Fruit fly (Drosophila melanogaster) whole organism, embryonic: ENCODE data around the gene Bro.

Experiments
- Aef1 ChIP-seq: fragments of 200-800 bp; sonication (Bioruptor generic); IDR thresholded peaks from 3 replicates; pipeline ENCODE4 v1.3.6; 2022; ENCODE audit warnings: missing biosample characterization, missing genetic modification characterization
- CG10274 ChIP-seq: fragments of 200-800 bp; sonication (Bioruptor generic); optimal IDR thresholded peaks from 3 replicates; lab custom pipeline; 2017; ENCODE audit warnings: missing biosample characterization, mild to moderate bottlenecking, missing genetic modification characterization
- CG10366 ChIP-seq: fragments of 200-800 bp; sonication (Bioruptor generic); IDR thresholded peaks from 2 replicates; pipeline ENCODE4 v1.3.6; 2022; ENCODE audit warnings: missing biosample characterization, missing genetic modification characterization
- CG10654 ChIP-seq: fragments of 200-800 bp; sonication (Bioruptor generic); optimal IDR thresholded peaks from 2 replicates; lab custom pipeline; 2016; ENCODE audit warnings: missing biosample characterization, missing genetic modification characterization
- CG11085 ChIP-seq: fragments of 200-800 bp; sonication (Bioruptor generic); IDR thresholded peaks from 2 replicates; pipeline ENCODE4 v1.3.6; 2022; ENCODE audit warnings: missing biosample characterization, missing genetic modification characterization
- CG11247 ChIP-seq: fragments of 200-800 bp; sonication (Bioruptor generic); IDR thresholded peaks from 2 replicates; pipeline ENCODE4 v1.3.6; 2022; ENCODE audit warnings: missing biosample characterization, missing genetic modification characterization
- CG12155 ChIP-seq: fragments of 200-800 bp; sonication (Bioruptor generic); optimal IDR thresholded peaks from 3 replicates; lab custom pipeline; 2016; ENCODE audit warnings: missing biosample characterization, missing genetic modification characterization
- CG12299 ChIP-seq: fragments of 200-800 bp; sonication (Bioruptor generic); optimal IDR thresholded peaks from 2 replicates; lab custom pipeline; 2018; ENCODE audit warnings: missing biosample characterization, mild to moderate bottlenecking, missing genetic modification characterization
- CG12659 ChIP-seq: fragments of 200-800 bp; sonication (Bioruptor generic); optimal IDR thresholded peaks from 3 replicates; lab custom pipeline; 2017; ENCODE audit warnings: mild to moderate bottlenecking, missing biosample characterization, missing genetic modification reagents, missing genetic modification characterization
- CG13624 ChIP-seq: fragments of 200-800 bp; sonication (Bioruptor generic); optimal IDR thresholded peaks from 2 replicates; lab custom pipeline; 2016; ENCODE audit warnings: missing biosample characterization, missing genetic modification characterization
- CG14965 ChIP-seq: fragments of 200-800 bp; sonication (Bioruptor generic); optimal IDR thresholded peaks from 2 replicates; lab custom pipeline; 2016; ENCODE audit warnings: missing biosample characterization, missing genetic modification characterization, borderline replicate concordance
- CG15514 ChIP-seq: fragments of 200-800 bp; sonication (Bioruptor generic); optimal IDR thresholded peaks from 3 replicates; lab custom pipeline; 2017; ENCODE audit warnings: missing biosample characterization, missing genetic modification characterization, mild to moderate bottlenecking, moderate library complexity, missing genetic modification reagents
- CG16815 ChIP-seq: fragments of 200-800 bp; sonication (Bioruptor generic); optimal IDR thresholded peaks from 3 replicates; lab custom pipeline; 2017; ENCODE audit warnings: missing biosample characterization, mild to moderate bottlenecking, missing genetic modification characterization
- CG17385 ChIP-seq: fragments of 200-800 bp; sonication (Bioruptor generic); optimal IDR thresholded peaks from 3 replicates; lab custom pipeline; 2018; ENCODE audit warnings: missing biosample characterization, mild to moderate bottlenecking, missing genetic modification characterization
- CG1832 ChIP-seq: fragments of 200-800 bp; sonication (Bioruptor generic); optimal IDR thresholded peaks from 2 replicates; lab custom pipeline; 2017; ENCODE audit warnings: missing biosample characterization, mild to moderate bottlenecking, missing genetic modification characterization, inconsistent platforms
- CG2120 ChIP-seq: fragments of 200-800 bp; sonication (Bioruptor generic); optimal IDR thresholded peaks from 3 replicates; lab custom pipeline; 2016; ENCODE audit warnings: missing biosample characterization, missing genetic modification characterization
- CG2199 ChIP-seq: fragments of 200-800 bp; sonication (Bioruptor generic); IDR thresholded peaks from 3 replicates; pipeline ENCODE4 v1.3.6; 2022; ENCODE audit warnings: missing biosample characterization, missing genetic modification characterization
- CG2889 ChIP-seq: fragments of 200-800 bp; sonication (Bioruptor generic); IDR thresholded peaks from 3 replicates; pipeline ENCODE4 v1.3.6; 2022; ENCODE audit warnings: missing biosample characterization, missing genetic modification characterization
- CG30403 ChIP-seq: fragments of 200-800 bp; sonication (Bioruptor generic); optimal IDR thresholded peaks from 3 replicates; lab custom pipeline; 2016; ENCODE audit warnings: missing biosample characterization, missing genetic modification characterization
- CG31441 ChIP-seq: fragments of 200-800 bp; sonication (Bioruptor generic); IDR thresholded peaks from 2 replicates; pipeline ENCODE4 v1.3.6; 2022; ENCODE audit warnings: missing biosample characterization, missing genetic modification characterization
- CG3995 ChIP-seq: fragments of 200-800 bp; sonication (Bioruptor generic); optimal IDR thresholded peaks from 3 replicates; lab custom pipeline; 2016; ENCODE audit warnings: missing biosample characterization, missing genetic modification characterization
- CG5245 ChIP-seq: fragments of 200-800 bp; sonication (Bioruptor generic); optimal IDR thresholded peaks from 3 replicates; lab custom pipeline; 2016; ENCODE audit warnings: missing biosample characterization, missing genetic modification characterization
- CG6272 ChIP-seq: fragments of 200-800 bp; sonication (Bioruptor generic); IDR thresholded peaks from 2 replicates; pipeline ENCODE4 v1.3.6; 2022; ENCODE audit warnings: missing biosample characterization, missing genetic modification characterization
- CG6689 ChIP-seq: fragments of 200-800 bp; sonication (Bioruptor generic); IDR thresholded peaks from 2 replicates; pipeline ENCODE4 v1.3.6; 2022; ENCODE audit warnings: missing biosample characterization, missing genetic modification characterization
- CG7357 ChIP-seq: fragments of 200-800 bp; sonication (Bioruptor generic); IDR thresholded peaks from 3 replicates; pipeline ENCODE4 v1.3.6; 2022; ENCODE audit warnings: missing biosample characterization, missing genetic modification characterization
- CG7556 ChIP-seq: fragments of 200-800 bp; sonication (Bioruptor generic); optimal IDR thresholded peaks from 2 replicates; lab custom pipeline; 2017; ENCODE audit warnings: missing biosample characterization, mild to moderate bottlenecking, missing genetic modification characterization
- CG8924 ChIP-seq: fragments of 200-800 bp; optimal IDR thresholded peaks from 3 replicates; lab custom pipeline; 2019; ENCODE audit warnings: missing biosample characterization, mild to moderate bottlenecking, missing genetic modification characterization, moderate library complexity
- CG8944 ChIP-seq: fragments of 200-800 bp; sonication (Bioruptor generic); optimal IDR thresholded peaks from 3 replicates; lab custom pipeline; 2016; ENCODE audit warnings: missing biosample characterization, missing genetic modification characterization
- CG9437 ChIP-seq: fragments of 200-800 bp; sonication (Bioruptor generic); optimal IDR thresholded peaks from 2 replicates; lab custom pipeline; 2018; ENCODE audit warnings: missing biosample characterization, mild to moderate bottlenecking, missing genetic modification characterization
- Ets65A ChIP-seq: fragments of 200-800 bp; sonication (Bioruptor generic); peaks from one replicate; lab custom pipeline; 2016; ENCODE audit warnings: missing biosample characterization, missing genetic modification characterization
- Gug ChIP-seq: fragments of 200-800 bp; sonication (Bioruptor generic); IDR thresholded peaks from 4 replicates; pipeline ENCODE4 v1.3.6; 2022; ENCODE audit warnings: missing biosample characterization, missing genetic modification characterization
- Lpt ChIP-seq: fragments of >200 bp; optimal IDR thresholded peaks from 2 replicates; lab custom pipeline; 2018; ENCODE audit warnings: missing biosample characterization, missing genetic modification characterization
- Oli ChIP-seq: fragments of 200-800 bp; sonication (Bioruptor generic); optimal IDR thresholded peaks from 2 replicates; lab custom pipeline; 2018; ENCODE audit warnings: missing biosample characterization, mild to moderate bottlenecking, missing genetic modification characterization, moderate library complexity
- Side ChIP-seq: fragments of 200-800 bp; sonication (Bioruptor generic); optimal IDR thresholded peaks from 2 replicates; lab custom pipeline; 2016; ENCODE audit warnings: missing biosample characterization, missing genetic modification characterization
- Sox102F ChIP-seq: fragments of 200-800 bp; sonication (Bioruptor generic); optimal IDR thresholded peaks from 2 replicates; lab custom pipeline; 2018; ENCODE audit warnings: missing biosample characterization, mild to moderate bottlenecking, missing genetic modification characterization, moderate library complexity
- Stat92E ChIP-seq, 3 experiments: fragments of >200 bp in 2 of 3; fragments of 200-800 bp in 1 of 3; sonication (Bioruptor generic) in 1 of 3; optimal IDR thresholded peaks; 2 replicates each; lab custom pipeline; 2017 to 2019; ENCODE audit warnings: missing biosample characterization in 3 of 3, missing genetic modification characterization in 3 of 3, mild to moderate bottlenecking in 1 of 3, moderate library complexity in 1 of 3
- bab2 ChIP-seq: fragments of 200-800 bp; sonication (Bioruptor generic); optimal IDR thresholded peaks from 2 replicates; lab custom pipeline; 2016; ENCODE audit warnings: missing biosample characterization, missing genetic modification characterization
- bigmax ChIP-seq: fragments of 200-800 bp; sonication (Bioruptor generic); optimal IDR thresholded peaks from 2 replicates; lab custom pipeline; 2018; ENCODE audit warnings: missing biosample characterization, mild to moderate bottlenecking, missing genetic modification characterization
- chif ChIP-seq, 2 experiments: fragments of 200-800 bp; sonication (Bioruptor generic); optimal IDR thresholded peaks; 3 replicates each; lab custom pipeline; 2016; ENCODE audit warnings: missing biosample characterization in 2 of 2, missing genetic modification characterization in 2 of 2
- dpn ChIP-seq, 2 experiments: fragments of 200-800 bp; sonication (Bioruptor generic); optimal IDR thresholded peaks; 3 replicates each; lab custom pipeline; 2016; ENCODE audit warnings: missing biosample characterization in 2 of 2, missing genetic modification characterization in 2 of 2
- fu2 ChIP-seq: fragments of 200-800 bp; sonication (Bioruptor generic); optimal IDR thresholded peaks from 2 replicates; lab custom pipeline; 2016; ENCODE audit warnings: missing biosample characterization, missing genetic modification characterization
- grau ChIP-seq: fragments of 200-800 bp; optimal IDR thresholded peaks from 3 replicates; lab custom pipeline; 2019; ENCODE audit warnings: missing biosample characterization, mild to moderate bottlenecking, missing genetic modification characterization, moderate library complexity
- gt ChIP-seq: fragments of 200-800 bp; sonication (Bioruptor generic); IDR thresholded peaks from 2 replicates; pipeline ENCODE4 v1.3.6; 2022; ENCODE audit warnings: missing biosample characterization, missing genetic modification characterization
- ind ChIP-seq: fragments of 200-800 bp; sonication (Bioruptor generic); optimal IDR thresholded peaks from 3 replicates; lab custom pipeline; 2016; ENCODE audit warnings: missing biosample characterization, missing genetic modification characterization
- insv ChIP-seq, 2 experiments: fragments of 200-800 bp; sonication (Bioruptor generic); optimal IDR thresholded peaks; 3 replicates each; lab custom pipeline; 2016 to 2018; ENCODE audit warnings: missing biosample characterization in 2 of 2, missing genetic modification characterization in 2 of 2
- klu ChIP-seq: fragments of 200-800 bp; sonication (Bioruptor generic); IDR thresholded peaks from 2 replicates; pipeline ENCODE4 v1.3.6; 2022; ENCODE audit warnings: missing biosample characterization, missing genetic modification characterization
- lilli ChIP-seq: fragments of 200-800 bp; sonication (Bioruptor generic); optimal IDR thresholded peaks from 3 replicates; lab custom pipeline; 2016; ENCODE audit warnings: missing biosample characterization, missing genetic modification characterization
- mam ChIP-seq: fragments of 200-800 bp; sonication (Bioruptor generic); optimal IDR thresholded peaks from 3 replicates; lab custom pipeline; 2016; ENCODE audit warnings: missing biosample characterization, missing genetic modification characterization
- pita ChIP-seq: fragments of 200-800 bp; sonication (Bioruptor generic); optimal IDR thresholded peaks from 2 replicates; lab custom pipeline; 2017; ENCODE audit warnings: missing biosample characterization, mild to moderate bottlenecking, missing genetic modification characterization
- ranshi ChIP-seq: fragments of 200-800 bp; sonication (Bioruptor generic); IDR thresholded peaks from 2 replicates; pipeline ENCODE4 v1.3.6; 2022; ENCODE audit warnings: missing biosample characterization, missing genetic modification characterization
- sr ChIP-seq: fragments of 200-800 bp; sonication (Bioruptor generic); IDR thresholded peaks from 3 replicates; pipeline ENCODE4 v1.3.6; 2022; ENCODE audit warnings: missing biosample characterization, missing genetic modification characterization
- zfh2 ChIP-seq: fragments of 200-800 bp; sonication (Bioruptor generic); optimal IDR thresholded peaks from 2 replicates; lab custom pipeline; 2016; ENCODE audit warnings: missing biosample characterization, missing genetic modification characterization

The Bro gene

DNA sequence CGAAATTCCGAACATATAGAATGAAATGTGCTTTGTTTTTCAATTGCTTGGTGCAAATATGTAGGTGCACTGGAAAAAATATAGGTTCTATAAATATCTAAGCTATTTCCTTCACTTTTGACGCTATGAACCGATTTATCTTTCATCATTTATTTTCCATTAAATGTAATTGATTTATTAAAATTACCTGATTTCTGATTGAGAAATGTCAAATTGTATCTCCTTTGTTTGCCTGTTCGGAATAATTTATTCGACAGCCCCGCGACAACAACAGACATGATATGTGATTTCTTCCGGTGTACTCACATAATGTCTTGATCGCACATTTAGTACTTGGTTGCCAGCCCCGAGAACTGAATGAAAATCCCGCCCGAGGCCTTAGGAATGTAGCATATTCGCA lies 38.1 kb upstream of the Bro start (continued):
- TF ChIP-seq CG10654 (no peak), Stat92E (GFP tag; optimal IDR thresholded peaks at IDR 0.05; lab: Kevin White, UChicago) (no peak), lilli (peak; percentile 59), CG9437 (peak; percentile 4), CG13624 (GFP tag; lab: Kevin White, UChicago) (peak; percentile 29), CG17385 (GFP tag; lab: Kevin White, UChicago) (peak; percentile 9), Sox102F (GFP tag; lab: Kevin White, UChicago) (peak; percentile 32), CG11247 (no peak), CG12155 (GFP tag; lab: Kevin White, UChicago) (peak; percentile 40), chif (GFP tag; optimal IDR thresholded peaks at IDR 0.05; lab: Kevin White, UChicago) (peak in 1 of 2 experiments; percentile 13), CG31441 (GFP tag; lab: Robert Waterston, UW) (peak; percentile 31; the same call in 1 of the 2 replicates), gt (no peak), grau (tag; lab: Kevin White, UChicago) (peak; percentile 64), mam (GFP tag; lab: Kevin White, UChicago) (peak; percentile 45), CG11085 (0 out of 2 replicates have a peak, but pooled peaks have one; percentile 38), CG6689 (GFP tag; lab: Robert Waterston, UW) (peak; percentile 44; the same call in 1 of the 2 replicates), CG30403 (GFP tag; lab: Kevin White, UChicago) (peak; percentile 50), dpn (GFP tag; optimal IDR thresholded peaks at IDR 0.05; lab: Kevin White, UChicago) (peak; percentile 45 to 58), bab2 (peak; percentile 25), CG10366 (peak; percentile 19; the same call in 1 of the 2 replicates), CG10274 (GFP tag; lab: Kevin White, UChicago) (peak; percentile 9), CG8944 (no peak), bigmax (no peak), CG5245 (GFP tag; lab: Kevin White, UChicago) (no peak), CG12659 (GFP tag; lab: Kevin White, UChicago) (peak; percentile 31), CG3995 (GFP tag; lab: Kevin White, UChicago) (no peak), CG7556 (GFP tag; lab: Kevin White, UChicago) (peak; percentile 24), CG14965 (no peak), Lpt (no peak), CG2120 (GFP tag; lab: Kevin White, UChicago) (peak; percentile 75), CG2199 (GFP tag; lab: Robert Waterston, UW) (no peak), sr (GFP tag; lab: Robert Waterston, UW) (no peak), Gug (GFP tag; lab: Robert Waterston, UW) (peak; percentile 57; the same call in 2 of the 4 replicates), CG16815 (GFP tag; lab: Kevin White, UChicago) (peak; percentile 14), ranshi (GFP tag; lab: Robert Waterston, UW) (peak; percentile 27; the same call in 1 of the 2 replicates), fu2 (GFP tag; lab: Kevin White, UChicago) (peak; percentile 16), CG1832 (no peak), ind (GFP tag; lab: Kevin White, UChicago) (peak; percentile 48), CG12299 (no peak), CG6272 (GFP tag; lab: Robert Waterston, UW) (no peak), Ets65A (GFP tag; lab: Kevin White, UChicago) (peak; percentile 94), klu (GFP tag; lab: Robert Waterston, UW) (peak; percentile 54), CG7357 (GFP tag; lab: Robert Waterston, UW) (0 out of 3 replicates have a peak, but pooled peaks have one; percentile 30), Oli (tag; lab: Kevin White, UChicago) (peak; percentile 41), insv (GFP tag; optimal IDR thresholded peaks at IDR 0.05; lab: Kevin White, UChicago) (no peak), Side (GFP tag; lab: Kevin White, UChicago) (no peak), CG2889 (0 out of 3 replicates have a peak, but pooled peaks have one; percentile 14), Aef1 (GFP tag; lab: Robert Waterston, UW) (peak; percentile 31; the same call in 1 of the 3 replicates), CG8924 (tag; lab: Kevin White, UChicago) (peak; percentile 32), zfh2 (GFP tag; lab: Kevin White, UChicago) (peak; percentile 16), CG15514 (GFP tag; lab: Kevin White, UChicago) (peak; percentile 17), pita (GFP tag; lab: Kevin White, UChicago) (no peak)
